Worm (Caenorhabditis elegans) whole organism, L4 larva: ENCODE results near the gene hmg-1.1.
A peak's percentile ranks its signal among the peaks of the same experiment; 100 is the strongest.

Experiments
- ama-1 ChIP-seq: fragments of 150-350 bp; optimal IDR thresholded peaks from 2 replicates; lab custom pipeline; 2014; ENCODE audit warnings: inconsistent platforms, mixed read lengths
- ces-1 ChIP-seq: fragments of 150-350 bp; sonication (generic microtip); optimal IDR thresholded peaks from 4 replicates; lab custom pipeline; 2014; ENCODE audit warnings: missing biosample characterization, missing genetic modification reagents, missing genetic modification characterization
- lsy-2 ChIP-seq, 2 experiments: fragments of 150-350 bp in 1 of 2; sonication (generic microtip) in 1 of 2; optimal IDR thresholded peaks; 2 replicates each; lab custom pipeline; 2014 to 2017; ENCODE audit warnings: missing biosample characterization in 2 of 2, missing genetic modification characterization in 2 of 2
- ztf-11 ChIP-seq: fragments of 150-350 bp; optimal IDR thresholded peaks from 2 replicates; lab custom pipeline; 2014; ENCODE audit warnings: missing biosample characterization, missing genetic modification characterization

- TF ChIP-seq ztf-11 (no peak), ama-1 (peak; percentile 81), lsy-2 (tag; optimal IDR thresholded peaks at IDR 0.05; lab: Kevin White, UChicago) (peak; percentile 49 to 84), ces-1 (GFP tag; lab: Kevin White, UChicago) (no peak)
Measured at ce11 chrII:14251400-14251940, 975 bp downstream of the hmg-1.1 start.
